Fruit fly (Drosophila melanogaster): Measurements from ENCODE around the gene Prestin.

The Prestin gene

DNA sequence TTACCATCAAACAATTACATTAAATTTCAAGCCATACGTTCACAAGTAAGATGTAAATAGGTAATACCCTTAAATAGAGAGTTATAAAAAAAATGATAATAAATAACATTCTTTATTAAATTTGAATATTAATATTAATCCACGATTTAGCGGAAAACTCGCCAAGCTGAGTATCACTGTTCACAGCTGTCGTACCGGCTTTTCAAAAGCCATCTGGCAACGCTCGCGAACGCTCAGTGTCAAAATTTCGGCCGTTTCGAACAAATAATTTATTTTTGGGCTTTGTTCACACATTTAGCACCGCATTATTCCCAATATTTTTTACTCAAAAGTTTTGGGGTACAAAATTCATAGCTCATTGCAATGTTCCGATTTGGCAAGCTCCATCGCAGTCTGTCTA is 58.1 kb downstream of the Prestin start, which contains the start of gene TrpRS-m (continued):
- TF ChIP-seq MBD-R2 (GFP tag; IDR thresholded peaks at IDR 0.05) = peak; percentile 90
- TF ChIP-seq CG3847 (GFP tag; IDR thresholded peaks at IDR 0.05) = 0 out of 2 replicates have a peak, but pooled peaks have one; percentile 13
- peak; percentile 1 for TF ChIP-seq PHDP (tag; optimal IDR thresholded peaks at IDR 0.05)
- no peak for TF ChIP-seq CG33557 (GFP tag; optimal IDR thresholded peaks at IDR 0.05)
- TF ChIP-seq phol (tag; optimal IDR thresholded peaks at IDR 0.05) = peak; percentile 23
- peak; percentile 30 for TF ChIP-seq grau (tag; optimal IDR thresholded peaks at IDR 0.05)
- TF ChIP-seq CG9437 (GFP tag; optimal IDR thresholded peaks at IDR 0.05) = no peak
- peak; percentile 4 for TF ChIP-seq nmo (GFP tag; optimal IDR thresholded peaks at IDR 0.05)
